Fruit fly (Drosophila melanogaster) whole organism, wandering third instar larva: ENCODE measurements around the gene CG34293.

Source experiments
- Abd-B ChIP-seq: fragments of >200 bp; optimal IDR thresholded peaks from 2 replicates; lab custom pipeline; 2017; ENCODE audit warnings: missing biosample characterization, missing genetic modification characterization
- CG32264 ChIP-seq: fragments of 200-800 bp; sonication (Bioruptor generic); optimal IDR thresholded peaks from 2 replicates; lab custom pipeline; 2016; ENCODE audit warnings: missing biosample characterization, missing genetic modification characterization
- CG9705 ChIP-seq: fragments of 200-800 bp; sonication (Bioruptor generic); optimal IDR thresholded peaks from 2 replicates; lab custom pipeline; 2018; ENCODE audit warnings: missing biosample characterization, mild to moderate bottlenecking, missing genetic modification characterization
- CrebA ChIP-seq: fragments of 200-800 bp; sonication (Bioruptor generic); optimal IDR thresholded peaks from 2 replicates; lab custom pipeline; 2016; ENCODE audit warnings: missing biosample characterization, mild to moderate bottlenecking, missing genetic modification characterization, borderline replicate concordance
- Dfd ChIP-seq: fragments of >200 bp; optimal IDR thresholded peaks from 2 replicates; lab custom pipeline; 2017; ENCODE audit warnings: missing biosample characterization, missing genetic modification characterization
- Dif ChIP-seq: fragments of 200-275, 200-300 bp; sonication (Bioruptor generic); optimal IDR thresholded peaks from 2 replicates; lab custom pipeline; 2018; ENCODE audit warnings: missing biosample characterization, missing genetic modification characterization; ENCODE audit not compliant: partially characterized antibody
- GATAd ChIP-seq: sonication (Bioruptor generic); optimal IDR thresholded peaks from 2 replicates; lab custom pipeline; 2016; ENCODE audit warnings: missing biosample characterization, missing genetic modification characterization
- Hnf4 ChIP-seq: fragments of 200-800 bp; sonication (Bioruptor generic); optimal IDR thresholded peaks from 2 replicates; lab custom pipeline; 2016; ENCODE audit warnings: missing biosample characterization, mild to moderate bottlenecking, missing genetic modification characterization
- Hr83 ChIP-seq: fragments of 200-300 bp; sonication (Bioruptor generic); optimal IDR thresholded peaks from 2 replicates; lab custom pipeline; 2016; ENCODE audit warnings: missing biosample characterization, mild to moderate bottlenecking, missing genetic modification characterization, moderate library complexity; ENCODE audit not compliant: poor library complexity, severe bottlenecking
- OdsH ChIP-seq: fragments of 200-800 bp; sonication (Bioruptor generic); optimal IDR thresholded peaks from 2 replicates; lab custom pipeline; 2016; ENCODE audit warnings: missing biosample characterization, mild to moderate bottlenecking, missing genetic modification characterization
- Rel ChIP-seq, 2 experiments: fragments of 200-800 bp; sonication (Bioruptor generic) in 1 of 2; optimal IDR thresholded peaks; 2 replicates in 1 of 2; 3 replicates in 1 of 2; lab custom pipeline; 2016 to 2019; ENCODE audit warnings: mild to moderate bottlenecking in 2 of 2, missing biosample characterization in 2 of 2, missing genetic modification characterization in 2 of 2, moderate library complexity in 1 of 2
- Sp1 ChIP-seq: fragments of 200-800 bp; sonication (Bioruptor generic); optimal IDR thresholded peaks from 3 replicates; lab custom pipeline; 2019; ENCODE audit warnings: missing biosample characterization, mild to moderate bottlenecking, missing genetic modification characterization, moderate library complexity
- Vsx2 ChIP-seq: fragments of 200-300, 225-300 bp; sonication (Bioruptor generic); optimal IDR thresholded peaks from 2 replicates; lab custom pipeline; 2018; ENCODE audit warnings: missing biosample characterization, missing genetic modification characterization; ENCODE audit not compliant: partially characterized antibody
- dl ChIP-seq, 2 experiments: fragments of 175-275, 200-275 bp in 1 of 2; fragments of 200-275 bp in 1 of 2; sonication (Bioruptor generic); optimal IDR thresholded peaks; lab custom pipeline; 2018; ENCODE audit warnings: mild to moderate bottlenecking in 2 of 2, missing biosample characterization in 2 of 2, missing genetic modification characterization in 2 of 2, moderate library complexity in 2 of 2; ENCODE audit not compliant: partially characterized antibody in 2 of 2, insufficient read depth in 1 of 2
- ey ChIP-seq: fragments of 200-800 bp; sonication (Bioruptor generic); optimal IDR thresholded peaks from 2 replicates; lab custom pipeline; 2016; ENCODE audit warnings: missing biosample characterization, missing genetic modification characterization
- foxo ChIP-seq, 2 experiments: fragments of 200-800 bp; sonication (Bioruptor generic); optimal IDR thresholded peaks; 2 replicates in 1 of 2; 3 replicates in 1 of 2; lab custom pipeline; 2016 to 2017; ENCODE audit warnings: missing biosample characterization in 2 of 2, missing genetic modification characterization in 2 of 2
- lola ChIP-seq: fragments of >200 bp; optimal IDR thresholded peaks from 2 replicates; lab custom pipeline; 2017; ENCODE audit warnings: missing biosample characterization, missing genetic modification characterization
- pan ChIP-seq: fragments of >200 bp; optimal IDR thresholded peaks from 2 replicates; lab custom pipeline; 2017
- sv ChIP-seq: fragments of 200-800 bp; sonication (Bioruptor generic); optimal IDR thresholded peaks from 3 replicates; lab custom pipeline; 2016; ENCODE audit warnings: missing biosample characterization, missing genetic modification characterization
- usp ChIP-seq: fragments of >200 bp; optimal IDR thresholded peaks from 2 replicates; lab custom pipeline; 2017; ENCODE audit warnings: missing biosample characterization, missing genetic modification characterization

CG34293 gene

DNA sequence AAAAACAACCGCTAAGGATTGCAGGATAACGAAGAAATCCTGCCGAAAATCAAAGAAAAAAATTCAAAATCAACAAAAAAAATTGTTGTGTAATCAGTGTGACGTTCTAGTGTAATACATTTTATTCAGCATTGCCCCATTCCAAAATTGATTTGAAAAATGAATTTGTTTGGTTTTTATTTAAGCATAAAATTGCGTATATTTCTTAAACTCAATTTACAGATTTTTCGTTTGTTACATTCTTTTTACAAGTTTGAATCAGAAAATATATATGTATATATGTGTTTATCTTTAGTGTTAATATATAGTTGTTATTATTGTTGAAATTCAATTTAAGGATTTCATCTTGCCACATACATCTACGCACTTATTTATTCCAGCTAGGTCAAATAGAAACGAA is 40.8 kb downstream of the CG34293 start, which contains the start of gene CG6059:
CG6059 (minus strand) TSS at position 101 of the 400 bp plus-strand sequence.
- TF ChIP-seq GATAd (GFP tag; lab: Kevin White, UChicago) (no peak), foxo (GFP tag; optimal IDR thresholded peaks at IDR 0.05; lab: Kevin White, UChicago) (no peak), Hnf4 (no peak), Dfd (GFP tag; lab: Kevin White, UChicago) (no peak), Rel (GFP tag; optimal IDR thresholded peaks at IDR 0.05; lab: Kevin White, UChicago) (no peak), Rel (tag; optimal IDR thresholded peaks at IDR 0.05; lab: Kevin White, UChicago) (no peak)

DNA sequence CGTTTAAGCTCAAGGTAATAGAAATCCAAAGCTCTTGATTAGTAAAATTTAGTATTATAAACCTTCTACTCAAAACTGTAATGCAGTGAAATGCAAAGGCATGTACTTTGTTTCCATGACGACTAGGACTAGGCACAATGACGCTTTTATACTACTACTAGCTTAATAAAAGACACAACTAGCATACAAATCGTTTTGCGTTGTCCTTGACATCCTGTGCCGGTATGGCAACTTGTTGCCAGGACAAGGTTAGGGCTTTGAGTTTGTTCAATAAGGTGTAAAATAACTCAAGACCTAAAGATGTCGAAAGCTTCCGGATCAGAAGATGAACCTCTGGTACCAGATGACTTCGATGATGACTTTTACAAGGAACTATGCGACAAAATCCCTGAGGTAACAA is 47.0 kb downstream of the CG34293 start, which contains the start of gene CG5882:
CG5882 (plus strand) TSS at position 301 of the 400 bp plus-strand sequence.
- TF ChIP-seq Hnf4 (no peak), foxo (GFP tag; optimal IDR thresholded peaks at IDR 0.05; lab: Kevin White, UChicago) (no peak), sv (GFP tag; lab: Kevin White, UChicago) (no peak), ey (GFP tag; lab: Kevin White, UChicago) (no peak), GATAd (GFP tag; lab: Kevin White, UChicago) (no peak), Dif (no peak), CG9705 (GFP tag; lab: Kevin White, UChicago) (no peak)

DNA sequence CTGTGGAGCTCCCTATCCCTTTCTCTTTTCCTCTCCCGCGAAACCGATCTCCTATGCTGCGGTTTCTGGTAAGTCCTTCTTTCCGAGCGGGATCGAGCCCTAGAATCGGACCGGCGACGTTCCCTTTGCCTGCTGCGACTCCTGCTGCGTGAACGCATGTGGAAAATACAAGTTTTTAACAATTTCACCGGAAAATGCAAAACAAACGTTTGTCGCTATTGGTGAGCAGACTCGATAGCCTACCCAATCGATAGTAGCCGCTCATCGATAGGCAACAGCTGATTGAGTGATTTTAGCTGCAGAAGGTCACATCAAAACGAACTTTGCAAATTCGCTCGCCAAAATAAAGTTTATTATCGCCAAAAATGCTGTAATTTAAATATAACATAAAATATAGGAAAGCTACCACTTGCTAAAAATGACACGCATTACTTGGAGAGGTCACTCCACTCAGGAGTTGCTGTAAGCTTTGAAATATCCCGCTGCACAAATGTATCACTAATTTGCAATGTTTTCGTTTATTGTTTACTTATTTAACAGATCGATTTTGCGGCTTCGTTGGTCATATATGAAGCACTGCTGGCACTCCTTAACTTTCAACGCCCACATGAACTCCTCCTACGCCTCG is 48.8 kb downstream of the CG34293 start, which contains the start of the genes CG6066 and CG5880:
CG6066 (minus strand) TSS at position 243 of the 628 bp plus-strand sequence.
CG5880 (plus strand) TSS at position 281 of the 628 bp plus-strand sequence.
- TF ChIP-seq Dif = no peak
- TF ChIP-seq Rel (GFP tag; optimal IDR thresholded peaks at IDR 0.05; lab: Kevin White, UChicago) = no peak
- TF ChIP-seq Rel (tag; optimal IDR thresholded peaks at IDR 0.05; lab: Kevin White, UChicago) = no peak
- no peak for TF ChIP-seq Vsx2 (GFP tag; lab: Kevin White, UChicago)
- TF ChIP-seq CG9705 (GFP tag; lab: Kevin White, UChicago) = no peak
- TF ChIP-seq CrebA (GFP tag; lab: Kevin White, UChicago) = no peak
- no peak for TF ChIP-seq lola
- TF ChIP-seq usp (GFP tag; lab: Kevin White, UChicago) = no peak
- no peak for TF ChIP-seq dl (GFP tag; optimal IDR thresholded peaks at IDR 0.05; lab: Kevin White, UChicago; ENCODE audit: insufficient read depth in 1 of 2, partially characterized antibody in 2 of 2)
- no peak for TF ChIP-seq CG32264 (GFP tag; lab: Kevin White, UChicago)
- no peak for TF ChIP-seq Abd-B (GFP tag; lab: Kevin White, UChicago)
- TF ChIP-seq OdsH (GFP tag; lab: Kevin White, UChicago) = no peak
- TF ChIP-seq Hr83 = no peak
- no peak for TF ChIP-seq Sp1 (GFP tag; lab: Kevin White, UChicago)
- TF ChIP-seq Hnf4 = no peak
- no peak for TF ChIP-seq pan (lab: Kevin White, UChicago)
